Fruit fly (Drosophila melanogaster) whole organism, pupa: ENCODE measurements around the gene SLIRP1.

Experiments
- CG12605 ChIP-seq: fragments of 200-800 bp; sonication (Bioruptor generic); IDR thresholded peaks from 2 replicates; pipeline ENCODE4 v1.3.6; 2022; ENCODE audit warnings: missing biosample characterization, missing genetic modification characterization
- CG13204 ChIP-seq: fragments of 200-800 bp; sonication (Bioruptor generic); optimal IDR thresholded peaks from 2 replicates; lab custom pipeline; 2018; ENCODE audit warnings: missing biosample characterization, mild to moderate bottlenecking, missing genetic modification characterization, moderate library complexity
- CG15710 ChIP-seq: fragments of 200-800 bp; sonication (Bioruptor generic); optimal IDR thresholded peaks from 2 replicates; lab custom pipeline; 2018; ENCODE audit warnings: missing biosample characterization, mild to moderate bottlenecking, missing genetic modification characterization, moderate library complexity
- CG34367 ChIP-seq: fragments of 200-800 bp; sonication (Bioruptor generic); optimal IDR thresholded peaks from 2 replicates; lab custom pipeline; 2018; ENCODE audit warnings: missing biosample characterization, mild to moderate bottlenecking, missing genetic modification characterization
- CG8159 ChIP-seq: fragments of 200-800 bp; sonication (Bioruptor generic); optimal IDR thresholded peaks from 3 replicates; lab custom pipeline; 2018; ENCODE audit warnings: missing biosample characterization, mild to moderate bottlenecking, missing genetic modification characterization, moderate library complexity
- CG8301 ChIP-seq: fragments of 200-800 bp; sonication (Bioruptor generic); optimal IDR thresholded peaks from 2 replicates; lab custom pipeline; 2018; ENCODE audit warnings: missing biosample characterization, mild to moderate bottlenecking, missing genetic modification characterization
- D1 ChIP-seq: fragments of 200-800 bp; sonication (Bioruptor generic); optimal IDR thresholded peaks from 2 replicates; lab custom pipeline; 2018; ENCODE audit warnings: missing biosample characterization, mild to moderate bottlenecking, missing genetic modification characterization, moderate library complexity
- EcR ChIP-seq: fragments of 200-800 bp; sonication (Bioruptor generic); optimal IDR thresholded peaks from 3 replicates; lab custom pipeline; 2019; ENCODE audit warnings: missing biosample characterization, missing genetic modification characterization, mild to moderate bottlenecking, moderate library complexity, missing genetic modification reagents
- Pif1A ChIP-seq: fragments of 200-800 bp; sonication (Bioruptor generic); optimal IDR thresholded peaks from 3 replicates; lab custom pipeline; 2016; ENCODE audit warnings: missing biosample characterization, missing genetic modification characterization
- gl ChIP-seq: fragments of 200-800 bp; sonication (Bioruptor generic); optimal IDR thresholded peaks from 2 replicates; lab custom pipeline; 2018; ENCODE audit warnings: missing biosample characterization, mild to moderate bottlenecking, missing genetic modification characterization
- rn ChIP-seq: fragments of 200-800 bp; sonication (Bioruptor generic); IDR thresholded peaks from 2 replicates; pipeline ENCODE4 v1.3.6; 2022; ENCODE audit warnings: missing biosample characterization, missing genetic modification characterization

dm6 chrX:21280629-21281028 is 38.5 kb downstream of the SLIRP1 start:
- TF ChIP-seq CG8159 (tag; lab: Kevin White, UChicago) (no peak), gl (no peak), CG12605 (GFP tag; lab: Robert Waterston, UW) (no peak), rn (GFP tag; lab: Robert Waterston, UW) (no peak), Pif1A (peak; percentile 24), D1 (tag; lab: Kevin White, UChicago) (no peak), CG8301 (no peak), CG34367 (tag; lab: Kevin White, UChicago) (no peak), CG13204 (GFP tag; lab: Kevin White, UChicago) (no peak), EcR (GFP tag; lab: Kevin White, UChicago) (no peak), CG15710 (no peak)
